Fruit fly (Drosophila melanogaster): ENCODE results near the gene ctp.

Gene ctp

DNA sequence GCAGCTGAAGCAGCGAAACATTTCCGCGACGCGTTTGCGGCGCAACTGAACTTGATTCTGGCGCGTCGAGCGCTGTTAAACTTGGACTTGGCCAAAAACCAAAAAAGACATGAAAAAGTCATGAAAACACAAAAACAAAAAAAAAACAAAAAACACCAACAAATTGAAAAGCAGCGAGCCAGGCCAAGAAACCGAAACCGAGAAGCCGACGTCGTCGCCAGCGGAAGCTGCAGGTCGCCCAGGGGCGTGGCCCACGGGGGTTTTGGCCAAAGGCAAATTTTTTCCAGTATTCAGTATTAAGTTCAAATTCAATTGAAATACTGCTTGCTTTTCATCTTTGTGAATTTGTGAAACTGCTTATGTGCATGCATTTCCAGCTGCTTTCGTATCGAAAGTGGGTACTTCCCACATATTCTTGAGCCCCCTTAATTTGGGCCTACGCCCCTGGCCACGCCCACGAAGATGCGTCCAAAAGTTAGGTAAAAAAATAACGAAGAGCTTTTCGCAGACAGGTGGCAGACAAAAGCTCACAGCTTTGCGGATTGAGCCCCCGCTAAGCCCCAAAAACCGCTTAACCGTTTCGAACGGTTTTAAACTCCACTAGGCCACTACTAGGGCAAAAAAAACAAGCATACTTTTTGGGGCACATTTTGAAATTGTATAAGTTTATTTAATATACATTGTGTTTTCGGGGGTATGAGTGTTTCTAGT is 20.8 kb upstream of the ctp start, which contains the start of gene CG3009 (continued):
- TF ChIP-seq Ptx1 (GFP tag; IDR thresholded peaks at IDR 0.05), result peak; percentile 98
- no peak for TF ChIP-seq Scr (GFP tag; IDR thresholded peaks at IDR 0.05; ENCODE audit: partially characterized antibody)
- peak; percentile 41; the same call in 1 of the 2 replicates for TF ChIP-seq Dref (GFP tag; IDR thresholded peaks at IDR 0.05)
- TF ChIP-seq chn (GFP tag; optimal IDR thresholded peaks at IDR 0.05), result peak; percentile 98
- TF ChIP-seq CG2678 (tag; optimal IDR thresholded peaks at IDR 0.05), result peak; percentile 98
- peak; percentile 96 for TF ChIP-seq CG12299 (tag; optimal IDR thresholded peaks at IDR 0.05)
- TF ChIP-seq NC2α (GFP tag; optimal IDR thresholded peaks at IDR 0.05), result peak; percentile 92
- no peak for TF ChIP-seq bbx (GFP tag; IDR thresholded peaks at IDR 0.05; ENCODE audit: partially characterized antibody)
- peak; percentile 95 for TF ChIP-seq danr (GFP tag; IDR thresholded peaks at IDR 0.05)
- TF ChIP-seq odd (GFP tag; optimal IDR thresholded peaks at IDR 0.05), result peak; percentile 97
- TF ChIP-seq lov (optimal IDR thresholded peaks at IDR 0.05), result no peak
- TF ChIP-seq lov (GFP tag; IDR thresholded peaks at IDR 0.05), result peak; percentile 93
- TF ChIP-seq CG5953 (GFP tag; IDR thresholded peaks at IDR 0.05), result peak; percentile 95
- peak; percentile 88 for TF ChIP-seq Deaf1 (tag; optimal IDR thresholded peaks at IDR 0.05)
- peak; percentile 97 for TF ChIP-seq Awh (GFP tag; IDR thresholded peaks at IDR 0.05)
- TF ChIP-seq vvl (GFP tag; IDR thresholded peaks at IDR 0.05), result peak; percentile 98
- peak; percentile 96 for TF ChIP-seq H2.0 (GFP tag; IDR thresholded peaks at IDR 0.05)
- TF ChIP-seq CG1602 (GFP tag; optimal IDR thresholded peaks at IDR 0.05), result peak; percentile 94
- TF ChIP-seq run (tag; optimal IDR thresholded peaks at IDR 0.05), result peak; percentile 93
- peak; percentile 84 for TF ChIP-seq CG17802 (tag; optimal IDR thresholded peaks at IDR 0.05)
- peak; percentile 97 for TF ChIP-seq B-H2 (GFP tag; optimal IDR thresholded peaks at IDR 0.05)
- peak; percentile 93 for TF ChIP-seq Max (GFP tag; optimal IDR thresholded peaks at IDR 0.05)
- TF ChIP-seq CG1603 (tag; optimal IDR thresholded peaks at IDR 0.05), result peak; percentile 96
- TF ChIP-seq dan (GFP tag; IDR thresholded peaks at IDR 0.05), result peak; percentile 67; the same call in 1 of the 2 replicates
- TF ChIP-seq CG6854 (GFP tag; optimal IDR thresholded peaks at IDR 0.05), result peak; percentile 97
- TF ChIP-seq amos (GFP tag; IDR thresholded peaks at IDR 0.05; ENCODE audit: partially characterized antibody), result peak; percentile 24; the same call in 1 of the 2 replicates
- TF ChIP-seq Hmx (GFP tag; optimal IDR thresholded peaks at IDR 0.05), result peak; percentile 89
- peak; percentile 94 for TF ChIP-seq CG1529 (GFP tag; optimal IDR thresholded peaks at IDR 0.05)
- TF ChIP-seq YL-1 (GFP tag; optimal IDR thresholded peaks at IDR 0.05), result peak; percentile 95
- peak; percentile 94 for TF ChIP-seq CG10462 (GFP tag; optimal IDR thresholded peaks at IDR 0.05)
- TF ChIP-seq CG6654 (GFP tag; optimal IDR thresholded peaks at IDR 0.05), result peak; percentile 89
- TF ChIP-seq CG17385 (GFP tag; optimal IDR thresholded peaks at IDR 0.05), result peak; percentile 94
- peak; percentile 97 for TF ChIP-seq az2 (GFP tag; optimal IDR thresholded peaks at IDR 0.05)
- peak; percentile 96 for TF ChIP-seq emc (GFP tag; optimal IDR thresholded peaks at IDR 0.05)
- peak; percentile 98 for TF ChIP-seq CG3281 (GFP tag; optimal IDR thresholded peaks at IDR 0.05)
- peak; percentile 97 to 98 for TF ChIP-seq Pdp1 (GFP tag; optimal IDR thresholded peaks at IDR 0.05)
- peak; percentile 94 for TF ChIP-seq Asciz (GFP tag; optimal IDR thresholded peaks at IDR 0.05)
- TF ChIP-seq Bdp1 (GFP tag; optimal IDR thresholded peaks at IDR 0.05), result peak; percentile 92
- TF ChIP-seq Lpt (GFP tag; optimal IDR thresholded peaks at IDR 0.05), result no peak
- peak; percentile 94 for TF ChIP-seq MBD-R2 (GFP tag; IDR thresholded peaks at IDR 0.05)
- no peak for TF ChIP-seq Kr (GFP tag; optimal IDR thresholded peaks at IDR 0.05)
- peak; percentile 95 for TF ChIP-seq B-H1 (GFP tag; IDR thresholded peaks at IDR 0.05)
- peak; percentile 97 for TF ChIP-seq schlank (tag; optimal IDR thresholded peaks at IDR 0.05)
- peak; percentile 75 for TF ChIP-seq ac (GFP tag; optimal IDR thresholded peaks at IDR 0.05)
- peak; percentile 83 for TF ChIP-seq CG17186 (GFP tag; optimal IDR thresholded peaks at IDR 0.05)
- TF ChIP-seq CG13894 (tag; optimal IDR thresholded peaks at IDR 0.05), result peak; percentile 96
- TF ChIP-seq org-1 (GFP tag; optimal IDR thresholded peaks at IDR 0.05), result peak; percentile 98
- TF ChIP-seq unc-4 (GFP tag; IDR thresholded peaks at IDR 0.05; ENCODE audit: partially characterized antibody), result no peak
- peak; percentile 90 for TF ChIP-seq sim (GFP tag; IDR thresholded peaks at IDR 0.05)
- TF ChIP-seq CG10209 (GFP tag; optimal IDR thresholded peaks at IDR 0.05), result peak; percentile 97
